Worm (Caenorhabditis elegans) whole organism, early embryonic: ENCODE results near the gene R02F2.5.

Source experiments
- ama-1 ChIP-seq: fragments of 150-350 bp; optimal IDR thresholded peaks from 2 replicates; lab custom pipeline; 2014
- ceh-13 ChIP-seq: fragments of 200-800 bp; sonication (Bioruptor generic); optimal IDR thresholded peaks from 2 replicates; lab custom pipeline; 2018; ENCODE audit warnings: mild to moderate bottlenecking, missing genetic modification characterization, missing compliant biosample characterization
- ets-7 ChIP-seq: sonication (generic microtip); optimal IDR thresholded peaks from 2 replicates; lab custom pipeline; 2016; ENCODE audit warnings: missing genotype, missing genetic modification characterization, missing compliant biosample characterization
- flt-1 ChIP-seq: fragments of 200-800 bp; sonication (Bioruptor generic); IDR thresholded peaks from 2 replicates; pipeline ENCODE4 v1.3.6; 2022; ENCODE audit warnings: missing genetic modification characterization, missing compliant biosample characterization
- hmbx-1 ChIP-seq: sonication (generic microtip); optimal IDR thresholded peaks from 2 replicates; lab custom pipeline; 2016; ENCODE audit warnings: mild to moderate bottlenecking, missing genetic modification characterization, missing compliant biosample characterization
- hmg-4 ChIP-seq: fragments of 200-800 bp; sonication (Bioruptor generic); optimal IDR thresholded peaks from 2 replicates; lab custom pipeline; 2018; ENCODE audit warnings: mild to moderate bottlenecking, missing genetic modification characterization, missing compliant biosample characterization
- hnd-1 ChIP-seq: sonication (generic microtip); optimal IDR thresholded peaks from 2 replicates; lab custom pipeline; 2016; ENCODE audit warnings: missing genetic modification characterization, missing compliant biosample characterization
- pes-1 ChIP-seq: fragments of 200-800 bp; sonication (Bioruptor generic); IDR thresholded peaks from 2 replicates; pipeline ENCODE4 v1.3.6; 2022; ENCODE audit warnings: missing genetic modification reagents, missing genetic modification characterization, missing compliant biosample characterization
- sea-1 ChIP-seq: fragments of 200-800 bp; sonication (Bioruptor generic); conservative IDR thresholded peaks from 2 replicates; pipeline ENCODE4 v1.3.6; 2022; ENCODE audit warnings: missing genetic modification characterization, missing compliant biosample characterization
- tbx-11 ChIP-seq: fragments of 200-800 bp; sonication (Bioruptor generic); IDR thresholded peaks from 2 replicates; pipeline ENCODE4 v1.3.6; 2022; ENCODE audit warnings: missing genetic modification characterization, missing compliant biosample characterization
- tbx-37 ChIP-seq: fragments of 200-800 bp; sonication (Bioruptor generic); conservative IDR thresholded peaks from 2 replicates; pipeline ENCODE4 v1.3.6; 2022; ENCODE audit warnings: missing genetic modification reagents, missing genetic modification characterization, missing compliant biosample characterization
- tra-4 ChIP-seq: sonication (generic microtip); optimal IDR thresholded peaks from 2 replicates; lab custom pipeline; 2017; ENCODE audit warnings: missing genetic modification characterization, missing compliant biosample characterization

ce11 chrIII:5503669-5504068 is 24.6 kb downstream of the R02F2.5 start:
- TF ChIP-seq tbx-11 (GFP tag; lab: Robert Waterston, UW) (no peak), ets-7 (tag; lab: Kevin White, UChicago) (no peak), flt-1 (GFP tag; lab: Robert Waterston, UW) (no peak), tbx-37 (no peak), sea-1 (GFP tag; lab: Robert Waterston, UW) (no peak), ama-1 (no peak), ceh-13 (GFP tag; lab: Kevin White, UChicago) (no peak), hnd-1 (no peak), tra-4 (tag; lab: Kevin White, UChicago) (no peak), pes-1 (no peak), hmg-4 (no peak), hmbx-1 (tag; lab: Kevin White, UChicago) (no peak)
